Worm (Caenorhabditis elegans) whole organism, L4/young adult: ENCODE data around the gene dod-17.
A peak's percentile ranks its signal among the peaks of the same experiment; 100 is the strongest.

ENCODE experiments used
- W03F9.2 ChIP-seq: fragments of 150-350 bp; optimal IDR thresholded peaks from 2 replicates; lab custom pipeline; 2014; ENCODE audit warnings: missing biosample characterization, missing genetic modification characterization
- dao-5 ChIP-seq: sonication (generic microtip); optimal IDR thresholded peaks from 2 replicates; lab custom pipeline; 2016; ENCODE audit warnings: missing genotype, missing genetic modification characterization, moderate library complexity, missing compliant biosample characterization
- him-1 ChIP-seq: sonication (generic microtip); optimal IDR thresholded peaks from 2 replicates; lab custom pipeline; 2016; ENCODE audit warnings: missing genotype, missing genetic modification reagents, missing genetic modification characterization, missing compliant biosample characterization

dod-17 gene

ce11 chrIV:13009507-13009906 is 33.4 kb downstream of the dod-17 start:
- TF ChIP-seq W03F9.2 (tag; lab: Kevin White, UChicago) (no peak), dao-5 (tag; lab: Kevin White, UChicago) (no peak), him-1 (tag; lab: Kevin White, UChicago) (no peak)

- no peak for TF ChIP-seq W03F9.2 (tag; lab: Kevin White, UChicago)
- TF ChIP-seq dao-5 (tag; lab: Kevin White, UChicago), result no peak
- TF ChIP-seq him-1 (tag; lab: Kevin White, UChicago), result no peak
Observed at ce11 chrIV:13013231-13013630, 37.1 kb downstream of the dod-17 start.

ce11 chrIV:13013711-13014341 is 37.7 kb downstream of the dod-17 start:
- no peak for TF ChIP-seq him-1 (tag; lab: Kevin White, UChicago)
- TF ChIP-seq dao-5 (tag; lab: Kevin White, UChicago), result no peak
- TF ChIP-seq W03F9.2 (tag; lab: Kevin White, UChicago), result no peak

- TF ChIP-seq him-1 (tag; lab: Kevin White, UChicago), result peak; percentile 10
- TF ChIP-seq W03F9.2 (tag; lab: Kevin White, UChicago), result no peak
- TF ChIP-seq dao-5 (tag; lab: Kevin White, UChicago), result no peak
Observed at ce11 chrIV:13015801-13016404, 39.8 kb downstream of the dod-17 start.

- no peak for TF ChIP-seq him-1 (tag; lab: Kevin White, UChicago)
- no peak for TF ChIP-seq W03F9.2 (tag; lab: Kevin White, UChicago)
- TF ChIP-seq dao-5 (tag; lab: Kevin White, UChicago), result no peak
Observed at ce11 chrIV:13016820-13017219, 40.7 kb downstream of the dod-17 start.

- no peak for TF ChIP-seq W03F9.2 (tag; lab: Kevin White, UChicago)
- TF ChIP-seq dao-5 (tag; lab: Kevin White, UChicago), result no peak
- no peak for TF ChIP-seq him-1 (tag; lab: Kevin White, UChicago)
Observed at ce11 chrIV:13021006-13021405, 44.9 kb downstream of the dod-17 start.

ce11 chrIV:13022892-13023291 is 46.8 kb downstream of the dod-17 start:
- TF ChIP-seq dao-5 (tag; lab: Kevin White, UChicago) (no peak), W03F9.2 (tag; lab: Kevin White, UChicago) (no peak), him-1 (tag; lab: Kevin White, UChicago) (no peak)

- TF ChIP-seq him-1 (tag; lab: Kevin White, UChicago) (peak; percentile 49), W03F9.2 (tag; lab: Kevin White, UChicago) (no peak)
Observed at ce11 chrIV:13025853-13026343, 49.8 kb downstream of the dod-17 start.

- no peak for TF ChIP-seq him-1 (tag; lab: Kevin White, UChicago)
- no peak for TF ChIP-seq dao-5 (tag; lab: Kevin White, UChicago)
- no peak for TF ChIP-seq W03F9.2 (tag; lab: Kevin White, UChicago)
Observed at ce11 chrIV:13026762-13027161, 50.7 kb downstream of the dod-17 start.
